Fruit fly (Drosophila melanogaster): Measurements from ENCODE around the gene Sf3b1.

DNA sequence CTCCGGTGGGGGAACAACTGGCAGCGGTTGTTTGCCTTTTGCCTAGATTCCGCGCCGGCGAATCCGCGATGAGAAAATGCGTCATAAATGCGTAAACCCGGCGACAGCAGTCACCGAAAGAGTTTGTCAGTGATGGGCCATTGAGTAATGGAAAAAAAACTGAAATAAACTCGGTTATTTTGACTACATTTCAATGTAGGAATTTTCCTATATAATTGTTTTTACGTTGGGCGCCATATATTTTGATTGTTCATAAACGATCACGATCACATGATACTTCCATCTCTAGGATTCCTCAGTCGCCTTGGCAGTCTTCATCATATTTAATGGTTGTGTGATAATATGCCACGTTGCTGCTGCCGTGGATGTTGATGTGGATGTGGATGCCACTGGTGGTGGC lies 40.0 kb downstream of the Sf3b1 start:
- TF ChIP-seq EcR (GFP tag; optimal IDR thresholded peaks at IDR 0.05) = no peak
- TF ChIP-seq CG8478 (optimal IDR thresholded peaks at IDR 0.05) = no peak
- no peak for TF ChIP-seq psq (optimal IDR thresholded peaks at IDR 0.05)
- TF ChIP-seq pan (optimal IDR thresholded peaks at IDR 0.05) = no peak
- no peak for TF ChIP-seq Dll (optimal IDR thresholded peaks at IDR 0.05)

Data from whole organism.